Worm (Caenorhabditis elegans): ENCODE results near the gene nhr-7.

DNA sequence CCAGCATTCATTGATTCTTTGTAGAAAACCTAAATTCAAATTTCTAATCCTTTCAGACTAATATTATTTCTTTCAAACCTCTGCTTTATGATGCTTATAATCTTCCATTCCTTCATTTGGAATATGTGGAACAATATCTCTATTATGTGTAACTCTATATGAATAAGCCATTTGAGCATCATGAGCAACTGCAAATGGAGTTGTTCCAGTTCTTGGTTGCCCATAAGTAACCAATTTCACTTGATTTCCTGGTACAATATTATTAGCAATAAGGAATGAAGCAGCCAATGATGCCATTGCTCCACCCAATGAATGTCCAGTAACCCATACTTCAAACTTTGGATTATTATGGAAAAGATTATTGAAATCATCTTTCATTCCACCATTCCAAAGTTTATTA is 33.8 kb upstream of the nhr-7 start:
- no peak for TF ChIP-seq jun-1 (tag; optimal IDR thresholded peaks at IDR 0.05)
- no peak for TF ChIP-seq ceh-32 (tag; optimal IDR thresholded peaks at IDR 0.05; ENCODE audit: poor library complexity)
